Fruit fly (Drosophila melanogaster) whole organism, embryonic: ENCODE results near the gene Or19a.

ENCODE experiments used
- Bdp1 ChIP-seq: fragments of 200-800 bp; sonication (Bioruptor generic); optimal IDR thresholded peaks from 3 replicates; lab custom pipeline; 2016; ENCODE audit warnings: missing biosample characterization, missing genetic modification characterization
- CG14050 ChIP-seq: fragments of 200-800 bp; sonication (Bioruptor generic); IDR thresholded peaks from 3 replicates; pipeline ENCODE4 v1.3.6; 2022; ENCODE audit warnings: missing biosample characterization, missing genetic modification characterization
- CG4707 ChIP-seq: fragments of 200-800 bp; sonication (Bioruptor generic); optimal IDR thresholded peaks from 2 replicates; lab custom pipeline; 2018; ENCODE audit warnings: missing biosample characterization, mild to moderate bottlenecking, missing genetic modification characterization, moderate library complexity
- CG7745 ChIP-seq: fragments of 200-800 bp; sonication (Bioruptor generic); optimal IDR thresholded peaks from 2 replicates; lab custom pipeline; 2018; ENCODE audit warnings: missing biosample characterization, mild to moderate bottlenecking, missing genetic modification characterization, moderate library complexity
- CG8290 ChIP-seq, 3 experiments: fragments of 200-800 bp; sonication (Bioruptor generic); optimal IDR thresholded peaks; 2 replicates each; lab custom pipeline; 2016 to 2019; ENCODE audit warnings: missing biosample characterization in 3 of 3, missing genetic modification characterization in 3 of 3, mild to moderate bottlenecking in 2 of 3, moderate library complexity in 1 of 3
- CG8765 ChIP-seq: fragments of 200-800 bp; sonication (Bioruptor generic); IDR thresholded peaks from 2 replicates; pipeline ENCODE4 v1.3.6; 2022; ENCODE audit warnings: missing biosample characterization, missing genetic modification characterization
- HHEX ChIP-seq: fragments of 200-800 bp; sonication (Bioruptor generic); optimal IDR thresholded peaks from 3 replicates; lab custom pipeline; 2017; ENCODE audit warnings: missing biosample characterization, mild to moderate bottlenecking, missing genetic modification characterization, missing genetic modification reagents
- NfI ChIP-seq: fragments of 200-800 bp; sonication (Bioruptor generic); optimal IDR thresholded peaks from 3 replicates; lab custom pipeline; 2018; ENCODE audit warnings: missing biosample characterization, mild to moderate bottlenecking, missing genetic modification characterization, moderate library complexity
- cato ChIP-seq: fragments of 200-800 bp; sonication (Bioruptor generic); optimal IDR thresholded peaks from 2 replicates; lab custom pipeline; 2016; ENCODE audit warnings: missing biosample characterization, missing genetic modification characterization, borderline replicate concordance
- eve ChIP-seq, 2 experiments: fragments of >200 bp; optimal IDR thresholded peaks; 2 replicates each; lab custom pipeline; 2017; ENCODE audit warnings: missing biosample characterization in 2 of 2, missing genetic modification characterization in 2 of 2
- fu2 ChIP-seq: fragments of 200-800 bp; sonication (Bioruptor generic); optimal IDR thresholded peaks from 2 replicates; lab custom pipeline; 2016; ENCODE audit warnings: missing biosample characterization, missing genetic modification characterization
- schlank ChIP-seq: fragments of 200-800 bp; sonication (Bioruptor generic); optimal IDR thresholded peaks from 2 replicates; lab custom pipeline; 2018; ENCODE audit warnings: missing biosample characterization, mild to moderate bottlenecking, missing genetic modification characterization

DNA sequence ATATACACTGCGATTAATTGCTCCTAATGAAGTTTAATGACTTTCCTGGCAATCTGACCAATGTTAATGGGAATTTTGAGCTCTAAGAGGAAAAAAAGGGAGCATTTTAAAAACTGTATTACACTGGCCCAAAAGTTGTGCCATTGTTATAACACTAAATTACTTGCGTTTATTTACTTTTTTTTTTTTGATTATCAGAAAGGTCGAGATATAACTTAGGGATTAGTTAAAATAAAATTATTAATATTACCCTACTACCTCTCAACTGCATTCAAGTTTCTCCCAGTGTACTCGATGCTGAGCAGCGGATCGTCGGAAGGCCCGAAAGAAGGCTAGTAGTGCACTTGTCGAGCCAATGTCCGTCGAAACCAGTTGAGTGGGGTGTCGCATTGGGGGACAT is 12.5 kb downstream of the Or19a start:
- no peak for TF ChIP-seq NfI (GFP tag; lab: Kevin White, UChicago)
- TF ChIP-seq CG8765 (GFP tag; lab: Robert Waterston, UW), result no peak
- TF ChIP-seq CG4707 (GFP tag; lab: Kevin White, UChicago), result no peak
- TF ChIP-seq fu2 (GFP tag; lab: Kevin White, UChicago), result no peak
- TF ChIP-seq CG14050, result no peak
- TF ChIP-seq schlank, result no peak
- no peak for TF ChIP-seq Bdp1 (GFP tag; lab: Kevin White, UChicago)
- TF ChIP-seq HHEX (GFP tag; lab: Kevin White, UChicago), result no peak
- TF ChIP-seq CG7745 (tag; lab: Kevin White, UChicago), result no peak
- no peak for TF ChIP-seq cato (GFP tag; lab: Kevin White, UChicago)
- no peak for TF ChIP-seq CG8290 (GFP tag; optimal IDR thresholded peaks at IDR 0.05; lab: Kevin White, UChicago)
- no peak for TF ChIP-seq CG8290 (tag; optimal IDR thresholded peaks at IDR 0.05; lab: Kevin White, UChicago)
- TF ChIP-seq eve (GFP tag; optimal IDR thresholded peaks at IDR 0.05; lab: Kevin White, UChicago), result no peak
